Worm (Caenorhabditis elegans) whole organism, midembryonic: ENCODE data around the gene hsp-60.

ENCODE experiments used
- T22C8.4 ChIP-seq: fragments of 200-800 bp; sonication (Bioruptor generic); IDR thresholded peaks from 2 replicates; pipeline ENCODE4 v1.3.6; 2022; ENCODE audit warnings: missing genetic modification characterization, missing compliant biosample characterization
- cog-1 ChIP-seq: sonication (generic microtip); optimal IDR thresholded peaks from 2 replicates; lab custom pipeline; 2016; ENCODE audit warnings: missing genetic modification characterization, missing compliant biosample characterization
- flt-1 ChIP-seq: fragments of 200-800 bp; sonication (Bioruptor generic); IDR thresholded peaks from 2 replicates; pipeline ENCODE4 v1.3.6; 2022; ENCODE audit warnings: missing genetic modification characterization, missing compliant biosample characterization
- klf-2 ChIP-seq: fragments of 200-800 bp; sonication (Bioruptor generic); conservative IDR thresholded peaks from 2 replicates; pipeline ENCODE4 v1.3.6; 2022; ENCODE audit warnings: missing genetic modification reagents, missing genetic modification characterization, missing compliant biosample characterization
- med-1 ChIP-seq: sonication (generic microtip); optimal IDR thresholded peaks from 2 replicates; lab custom pipeline; 2017; ENCODE audit warnings: missing genetic modification characterization, mild to moderate bottlenecking, missing compliant biosample characterization, antibody characterized with exemption, missing genetic modification reagents; ENCODE audit not compliant: insufficient read depth
- ref-1 ChIP-seq: fragments of 200-800 bp; sonication (Bioruptor generic); conservative IDR thresholded peaks from 2 replicates; pipeline ENCODE4 v1.3.6; 2022; ENCODE audit warnings: missing genetic modification reagents, missing genetic modification characterization, missing compliant biosample characterization
- tab-1 ChIP-seq: fragments of 200-800 bp; sonication (Bioruptor generic); IDR thresholded peaks from 2 replicates; pipeline ENCODE4 v1.3.6; 2022; ENCODE audit warnings: missing genetic modification characterization, missing compliant biosample characterization
- ztf-23 ChIP-seq: fragments of 200-800 bp; sonication (Bioruptor generic); IDR thresholded peaks from 2 replicates; pipeline ENCODE4 v1.3.6; 2022; ENCODE audit warnings: missing genetic modification reagents, missing genetic modification characterization, missing compliant biosample characterization
- ztf-29 ChIP-seq: fragments of 200-800 bp; sonication (Bioruptor generic); IDR thresholded peaks from 2 replicates; pipeline ENCODE4 v1.3.6; 2022; ENCODE audit warnings: missing genetic modification reagents, missing genetic modification characterization, missing compliant biosample characterization

hsp-60 gene

ce11 chrIII:1619442-1619841, at the start of gene hsp-60:
TSS of gene hsp-60 (plus strand) at chrIII:1619742.
- no peak for TF ChIP-seq ztf-23 (GFP tag; lab: Robert Waterston, UW)
- TF ChIP-seq ref-1 (GFP tag; lab: Robert Waterston, UW): no peak
- TF ChIP-seq tab-1 (GFP tag; lab: Robert Waterston, UW): no peak
- no peak for TF ChIP-seq med-1 (GFP tag; lab: Kevin White, UChicago)
- no peak for TF ChIP-seq flt-1 (GFP tag; lab: Robert Waterston, UW)
- no peak for TF ChIP-seq cog-1 (tag; lab: Kevin White, UChicago)
- no peak for TF ChIP-seq ztf-29 (GFP tag; lab: Robert Waterston, UW)
- no peak for TF ChIP-seq klf-2 (GFP tag; lab: Robert Waterston, UW)
- TF ChIP-seq T22C8.4: no peak

ce11 chrIII:1570006-1570405, 49.5 kb upstream of the hsp-60 start, which contains the start of gene rep-1:
TSS of gene rep-1 (plus strand) at chrIII:1570306.
- no peak for TF ChIP-seq ztf-23 (GFP tag; lab: Robert Waterston, UW)
- TF ChIP-seq flt-1 (GFP tag; lab: Robert Waterston, UW): no peak
- no peak for TF ChIP-seq T22C8.4
- TF ChIP-seq klf-2 (GFP tag; lab: Robert Waterston, UW): no peak
- no peak for TF ChIP-seq ref-1 (GFP tag; lab: Robert Waterston, UW)
- TF ChIP-seq tab-1 (GFP tag; lab: Robert Waterston, UW): no peak
- TF ChIP-seq med-1 (GFP tag; lab: Kevin White, UChicago): no peak
- TF ChIP-seq ztf-29 (GFP tag; lab: Robert Waterston, UW): no peak
- no peak for TF ChIP-seq cog-1 (tag; lab: Kevin White, UChicago)

ce11 chrIII:1575651-1576050, 43.9 kb upstream of the hsp-60 start:
- TF ChIP-seq cog-1 (tag; lab: Kevin White, UChicago) (no peak), klf-2 (GFP tag; lab: Robert Waterston, UW) (no peak), ztf-29 (GFP tag; lab: Robert Waterston, UW) (no peak), flt-1 (GFP tag; lab: Robert Waterston, UW) (no peak), tab-1 (GFP tag; lab: Robert Waterston, UW) (no peak), med-1 (GFP tag; lab: Kevin White, UChicago) (no peak), ztf-23 (GFP tag; lab: Robert Waterston, UW) (no peak), T22C8.4 (no peak)

ce11 chrIII:1576451-1576850, 43.1 kb upstream of the hsp-60 start, which contains the start of gene Y22D7AL.7:
TSS of gene Y22D7AL.7 (plus strand) at chrIII:1576751.
- TF ChIP-seq ztf-23 (GFP tag; lab: Robert Waterston, UW) (no peak), med-1 (GFP tag; lab: Kevin White, UChicago) (no peak), klf-2 (GFP tag; lab: Robert Waterston, UW) (no peak), ztf-29 (GFP tag; lab: Robert Waterston, UW) (no peak), ref-1 (GFP tag; lab: Robert Waterston, UW) (no peak), cog-1 (tag; lab: Kevin White, UChicago) (no peak), tab-1 (GFP tag; lab: Robert Waterston, UW) (no peak), flt-1 (GFP tag; lab: Robert Waterston, UW) (no peak), T22C8.4 (no peak)

ce11 chrIII:1578566-1578965, 41.0 kb upstream of the hsp-60 start:
- TF ChIP-seq tab-1 (GFP tag; lab: Robert Waterston, UW): no peak
- peak; percentile 77 for TF ChIP-seq T22C8.4

- no peak for TF ChIP-seq flt-1 (GFP tag; lab: Robert Waterston, UW)
- TF ChIP-seq ref-1 (GFP tag; lab: Robert Waterston, UW): no peak
These were observed 40.5 kb upstream of the hsp-60 start for ce11 chrIII:1579001-1579400.

- TF ChIP-seq flt-1 (GFP tag; lab: Robert Waterston, UW) (no peak), T22C8.4 (peak; percentile 97)
These were observed 39.4 kb upstream of the hsp-60 start for ce11 chrIII:1580142-1580541.

- TF ChIP-seq klf-2 (GFP tag; lab: Robert Waterston, UW): no peak
- TF ChIP-seq T22C8.4: peak; percentile 83
These were observed 36.0 kb upstream of the hsp-60 start for ce11 chrIII:1583529-1583928.

- TF ChIP-seq ztf-23 (GFP tag; lab: Robert Waterston, UW) (no peak), med-1 (GFP tag; lab: Kevin White, UChicago) (no peak), tab-1 (GFP tag; lab: Robert Waterston, UW) (no peak), ztf-29 (GFP tag; lab: Robert Waterston, UW) (no peak), cog-1 (tag; lab: Kevin White, UChicago) (no peak), T22C8.4 (no peak; the same call in 1 of the 2 replicates), flt-1 (GFP tag; lab: Robert Waterston, UW) (no peak)
These were observed 35.3 kb upstream of the hsp-60 start for ce11 chrIII:1584216-1584715.

- TF ChIP-seq T22C8.4: no peak
- no peak for TF ChIP-seq med-1 (GFP tag; lab: Kevin White, UChicago)
- TF ChIP-seq ztf-29 (GFP tag; lab: Robert Waterston, UW): 0 out of 2 replicates have a peak, but pooled peaks have one; percentile 10
- TF ChIP-seq tab-1 (GFP tag; lab: Robert Waterston, UW): no peak
- no peak for TF ChIP-seq ztf-23 (GFP tag; lab: Robert Waterston, UW)
- no peak for TF ChIP-seq flt-1 (GFP tag; lab: Robert Waterston, UW)
- no peak for TF ChIP-seq ref-1 (GFP tag; lab: Robert Waterston, UW)
- TF ChIP-seq klf-2 (GFP tag; lab: Robert Waterston, UW): no peak
- peak; percentile 40 for TF ChIP-seq cog-1 (tag; lab: Kevin White, UChicago)
These were observed 27.9 kb upstream of the hsp-60 start for ce11 chrIII:1591681-1592080.
